Worm (Caenorhabditis elegans) whole organism, L2 larva: ENCODE data around the gene ify-1.

ENCODE experiments used
- C34F6.9 ChIP-seq: fragments of 150-350 bp; optimal IDR thresholded peaks from 2 replicates; lab custom pipeline; 2014; ENCODE audit warnings: missing biosample characterization, missing genetic modification characterization
- ama-1 ChIP-seq: fragments of 150-350 bp; optimal IDR thresholded peaks from 2 replicates; lab custom pipeline; 2018; ENCODE audit warnings: inconsistent platforms
- ceh-16 ChIP-seq: fragments of 150-350 bp; optimal IDR thresholded peaks from 2 replicates; lab custom pipeline; 2014; ENCODE audit warnings: missing biosample characterization, missing genetic modification characterization
- elt-3 ChIP-seq: sonication (generic microtip); optimal IDR thresholded peaks from 2 replicates; lab custom pipeline; 2017; ENCODE audit warnings: missing biosample characterization, missing genetic modification characterization
- lin-11 ChIP-seq: fragments of 150-350 bp; sonication (generic microtip); optimal IDR thresholded peaks from 2 replicates; lab custom pipeline; 2014; ENCODE audit warnings: missing biosample characterization, missing genetic modification characterization, inconsistent platforms, mixed read lengths
- lin-13 ChIP-seq: fragments of 150-350 bp; optimal IDR thresholded peaks from 2 replicates; lab custom pipeline; 2014; ENCODE audit warnings: missing biosample characterization, missing genetic modification reagents, missing genetic modification characterization
- nhr-11 ChIP-seq: fragments of 150-350 bp; optimal IDR thresholded peaks from 2 replicates; lab custom pipeline; 2014; ENCODE audit warnings: missing biosample characterization, missing genetic modification characterization
- nhr-237 ChIP-seq: fragments of 150-350 bp; optimal IDR thresholded peaks from 2 replicates; lab custom pipeline; 2014; ENCODE audit warnings: missing biosample characterization, missing genetic modification characterization
- nhr-6 ChIP-seq: fragments of 150-350 bp; optimal IDR thresholded peaks from 2 replicates; lab custom pipeline; 2014; ENCODE audit warnings: missing biosample characterization, missing genetic modification characterization
- unc-39 ChIP-seq: fragments of 150-350 bp; optimal IDR thresholded peaks from 2 replicates; lab custom pipeline; 2014; ENCODE audit warnings: missing biosample characterization, missing genetic modification characterization
- unc-62 ChIP-seq: fragments of 150-350 bp; optimal IDR thresholded peaks from 2 replicates; lab custom pipeline; 2014; ENCODE audit warnings: missing biosample characterization, missing genetic modification reagents, missing genetic modification characterization
- zag-1 ChIP-seq: fragments of 150-350 bp; optimal IDR thresholded peaks from 2 replicates; lab custom pipeline; 2014; ENCODE audit warnings: missing biosample characterization, missing genetic modification characterization

- TF ChIP-seq nhr-237 (no peak), ceh-16 (tag; lab: Kevin White, UChicago) (no peak), unc-39 (tag; lab: Kevin White, UChicago) (no peak), elt-3 (tag; lab: Kevin White, UChicago) (no peak), lin-13 (GFP tag; lab: Kevin White, UChicago) (no peak), unc-62 (GFP tag; lab: Kevin White, UChicago) (no peak), nhr-6 (tag; lab: Kevin White, UChicago) (no peak), ama-1 (lab: Kevin White, UChicago) (no peak), C34F6.9 (no peak), nhr-11 (tag; lab: Kevin White, UChicago) (no peak), lin-11 (no peak), zag-1 (tag; lab: Kevin White, UChicago) (no peak)
Measured at ce11 chrII:5093945-5094344, 39.0 kb upstream of the ify-1 start, which contains the start of gene C04G6.13.
